Fruit fly (Drosophila melanogaster) whole organism, embryonic: ENCODE measurements around the gene CG33695.

Source experiments
- Bteb2 ChIP-seq: fragments of 200-800 bp; sonication (Bioruptor generic); optimal IDR thresholded peaks from 2 replicates; lab custom pipeline; 2016; ENCODE audit warnings: missing biosample characterization, missing genetic modification characterization
- CG10209 ChIP-seq: fragments of 200-800 bp; sonication (Bioruptor generic); optimal IDR thresholded peaks from 3 replicates; lab custom pipeline; 2017; ENCODE audit warnings: missing biosample characterization, mild to moderate bottlenecking, missing genetic modification characterization, missing genetic modification reagents
- CG10959 ChIP-seq: fragments of 200-800 bp; sonication (Bioruptor generic); IDR thresholded peaks from 2 replicates; pipeline ENCODE4 v1.3.6; 2022; ENCODE audit warnings: missing biosample characterization, missing genetic modification characterization
- CG11504 ChIP-seq: fragments of 200-800 bp; sonication (Bioruptor generic); optimal IDR thresholded peaks from 3 replicates; lab custom pipeline; 2019; ENCODE audit warnings: missing biosample characterization, mild to moderate bottlenecking, missing genetic modification characterization, moderate library complexity
- CG13287 ChIP-seq: fragments of 200-800 bp; sonication (Bioruptor generic); IDR thresholded peaks from 2 replicates; pipeline ENCODE4 v1.3.6; 2022; ENCODE audit warnings: missing biosample characterization, missing genetic modification characterization; ENCODE audit not compliant: partially characterized antibody
- CG13424 ChIP-seq: fragments of 200-800 bp; sonication (Bioruptor generic); optimal IDR thresholded peaks from 2 replicates; lab custom pipeline; 2019; ENCODE audit warnings: missing biosample characterization, mild to moderate bottlenecking, missing genetic modification characterization, moderate library complexity
- CG14667 ChIP-seq: fragments of 200-800 bp; sonication (Bioruptor generic); IDR thresholded peaks from 2 replicates; pipeline ENCODE4 v1.3.6; 2022; ENCODE audit warnings: missing biosample characterization, missing genetic modification characterization
- CG15479 ChIP-seq: fragments of 200-800 bp; sonication (Bioruptor generic); optimal IDR thresholded peaks from 3 replicates; lab custom pipeline; 2019; ENCODE audit warnings: missing biosample characterization, mild to moderate bottlenecking, missing genetic modification characterization, moderate library complexity
- CG15696 ChIP-seq: fragments of 200-800 bp; sonication (Bioruptor generic); optimal IDR thresholded peaks from 2 replicates; lab custom pipeline; 2019; ENCODE audit warnings: missing biosample characterization, mild to moderate bottlenecking, missing genetic modification characterization, moderate library complexity
- CG1602 ChIP-seq: fragments of 200-800 bp; sonication (Bioruptor generic); optimal IDR thresholded peaks from 3 replicates; lab custom pipeline; 2016; ENCODE audit warnings: missing biosample characterization, missing genetic modification characterization
- CG17612 ChIP-seq: fragments of 200-800 bp; sonication (Bioruptor generic); IDR thresholded peaks from 2 replicates; pipeline ENCODE4 v1.3.6; 2022; ENCODE audit warnings: missing biosample characterization, missing genetic modification characterization
- CG18262 ChIP-seq: fragments of 200-800 bp; optimal IDR thresholded peaks from 3 replicates; lab custom pipeline; 2019; ENCODE audit warnings: missing biosample characterization, mild to moderate bottlenecking, missing genetic modification characterization, moderate library complexity
- CG1832 ChIP-seq: fragments of 200-800 bp; sonication (Bioruptor generic); optimal IDR thresholded peaks from 2 replicates; lab custom pipeline; 2017; ENCODE audit warnings: missing biosample characterization, mild to moderate bottlenecking, missing genetic modification characterization, inconsistent platforms
- CG2202 ChIP-seq: fragments of 200-800 bp; sonication (Bioruptor generic); optimal IDR thresholded peaks from 2 replicates; lab custom pipeline; 2018; ENCODE audit warnings: missing biosample characterization, mild to moderate bottlenecking, missing genetic modification characterization
- CG2678 ChIP-seq: fragments of 200-800 bp; sonication (Bioruptor generic); optimal IDR thresholded peaks from 3 replicates; lab custom pipeline; 2019; ENCODE audit warnings: missing biosample characterization, mild to moderate bottlenecking, missing genetic modification characterization, moderate library complexity
- CG2875 ChIP-seq: fragments of 200-800 bp; sonication (Bioruptor generic); optimal IDR thresholded peaks from 2 replicates; lab custom pipeline; 2017; ENCODE audit warnings: missing biosample characterization, mild to moderate bottlenecking, missing genetic modification characterization, missing genetic modification reagents
- CG30403 ChIP-seq: fragments of 200-800 bp; sonication (Bioruptor generic); optimal IDR thresholded peaks from 3 replicates; lab custom pipeline; 2016; ENCODE audit warnings: missing biosample characterization, missing genetic modification characterization
- CG30431 ChIP-seq: fragments of 200-800 bp; sonication (Bioruptor generic); optimal IDR thresholded peaks from 2 replicates; lab custom pipeline; 2017; ENCODE audit warnings: missing biosample characterization, missing genetic modification characterization
- CG32772 ChIP-seq: fragments of 200-800 bp; sonication (Bioruptor generic); IDR thresholded peaks from 2 replicates; pipeline ENCODE4 v1.3.6; 2022; ENCODE audit warnings: missing biosample characterization, missing genetic modification characterization
- CG3726 ChIP-seq: fragments of 200-800 bp; sonication (Bioruptor generic); IDR thresholded peaks from 3 replicates; pipeline ENCODE4, ENCODE4 v1.3.6; 2022; ENCODE audit warnings: missing biosample characterization, missing genetic modification characterization
- CG4707 ChIP-seq: fragments of 200-800 bp; sonication (Bioruptor generic); optimal IDR thresholded peaks from 2 replicates; lab custom pipeline; 2018; ENCODE audit warnings: missing biosample characterization, mild to moderate bottlenecking, missing genetic modification characterization, moderate library complexity
- CG7745 ChIP-seq: fragments of 200-800 bp; sonication (Bioruptor generic); optimal IDR thresholded peaks from 2 replicates; lab custom pipeline; 2018; ENCODE audit warnings: missing biosample characterization, mild to moderate bottlenecking, missing genetic modification characterization, moderate library complexity
- CG8924 ChIP-seq: fragments of 200-800 bp; optimal IDR thresholded peaks from 3 replicates; lab custom pipeline; 2019; ENCODE audit warnings: missing biosample characterization, mild to moderate bottlenecking, missing genetic modification characterization, moderate library complexity
- ERR ChIP-seq: fragments of 200-800 bp; sonication (Bioruptor generic); optimal IDR thresholded peaks from 2 replicates; lab custom pipeline; 2016; ENCODE audit warnings: missing biosample characterization, missing genetic modification characterization
- Gug ChIP-seq: fragments of 200-800 bp; sonication (Bioruptor generic); IDR thresholded peaks from 4 replicates; pipeline ENCODE4 v1.3.6; 2022; ENCODE audit warnings: missing biosample characterization, missing genetic modification characterization
- Med ChIP-seq: fragments of 200-800 bp; sonication (Bioruptor generic); peaks from one replicate; lab custom pipeline; 2016; ENCODE audit warnings: missing biosample characterization, missing genetic modification characterization, mild to moderate bottlenecking, inconsistent platforms, moderate library complexity
- Xrp1 ChIP-seq: fragments of 200-800 bp; sonication (Bioruptor generic); IDR thresholded peaks from 2 replicates; pipeline ENCODE4 v1.3.6; 2022; ENCODE audit warnings: missing biosample characterization, missing genetic modification characterization
- ac ChIP-seq: fragments of 200-800 bp; sonication (Bioruptor generic); optimal IDR thresholded peaks from 3 replicates; lab custom pipeline; 2017; ENCODE audit warnings: missing biosample characterization, mild to moderate bottlenecking, missing genetic modification characterization
- cato ChIP-seq: fragments of 200-800 bp; sonication (Bioruptor generic); optimal IDR thresholded peaks from 2 replicates; lab custom pipeline; 2016; ENCODE audit warnings: missing biosample characterization, missing genetic modification characterization, borderline replicate concordance
- chm ChIP-seq: fragments of 200-800 bp; sonication (Bioruptor generic); IDR thresholded peaks from 2 replicates; pipeline ENCODE4 v1.3.6; 2022; ENCODE audit warnings: missing biosample characterization, missing genetic modification characterization
- chn ChIP-seq: fragments of 200-800 bp; sonication (Bioruptor generic); optimal IDR thresholded peaks from 2 replicates; lab custom pipeline; 2016; ENCODE audit warnings: missing biosample characterization, missing genetic modification characterization
- corto ChIP-seq: fragments of 200-800 bp; sonication (Bioruptor generic); optimal IDR thresholded peaks from 2 replicates; lab custom pipeline; 2016; ENCODE audit warnings: missing biosample characterization, mild to moderate bottlenecking, missing genetic modification characterization, moderate library complexity
- dati ChIP-seq: fragments of 200-800 bp; sonication (Bioruptor generic); IDR thresholded peaks from 2 replicates; pipeline ENCODE4 v1.3.6; 2022; ENCODE audit warnings: missing biosample characterization, missing genetic modification characterization
- eve ChIP-seq, 2 experiments: fragments of >200 bp; optimal IDR thresholded peaks; 2 replicates each; lab custom pipeline; 2017; ENCODE audit warnings: missing biosample characterization in 2 of 2, missing genetic modification characterization in 2 of 2
- gt ChIP-seq: fragments of 200-800 bp; sonication (Bioruptor generic); IDR thresholded peaks from 2 replicates; pipeline ENCODE4 v1.3.6; 2022; ENCODE audit warnings: missing biosample characterization, missing genetic modification characterization
- jigr1 ChIP-seq: fragments of 200-800 bp; sonication (Bioruptor generic); IDR thresholded peaks from 3 replicates; pipeline ENCODE4 v1.3.6; 2022; ENCODE audit warnings: missing biosample characterization, missing genetic modification characterization
- ken ChIP-seq: fragments of 200-800 bp; sonication (Bioruptor generic); IDR thresholded peaks from 3 replicates; pipeline ENCODE4 v1.3.6; 2022; ENCODE audit warnings: missing biosample characterization, missing genetic modification characterization
- lov ChIP-seq, 2 experiments: fragments of 200-800 bp in 1 of 2; fragments of >200 bp in 1 of 2; sonication (Bioruptor generic) in 1 of 2; IDR thresholded peaks in 1 of 2; optimal IDR thresholded peaks in 1 of 2; 2 replicates in 1 of 2; 3 replicates in 1 of 2; pipeline versions ENCODE4 v1.3.6 to Lab custom; 2017 to 2022; ENCODE audit warnings: missing biosample characterization in 1 of 2, missing genetic modification characterization in 1 of 2
- onecut ChIP-seq: fragments of 200-800 bp; sonication (Bioruptor generic); IDR thresholded peaks from 2 replicates; pipeline ENCODE4 v1.3.6; 2022; ENCODE audit warnings: missing biosample characterization, missing genetic modification characterization
- p53 ChIP-seq: fragments of 200-800 bp; sonication (Bioruptor generic); optimal IDR thresholded peaks from 2 replicates; lab custom pipeline; 2016; ENCODE audit warnings: missing biosample characterization, missing genetic modification characterization
- pan ChIP-seq, 4 experiments: fragments of >200 bp in 3 of 4; fragments of 200-800 bp in 1 of 4; sonication (Bioruptor generic) in 1 of 4; optimal IDR thresholded peaks in 3 of 4; IDR thresholded peaks in 1 of 4; 2 replicates each; pipeline versions ENCODE4 v1.3.6 to Lab custom; 2017 to 2022; ENCODE audit warnings: missing biosample characterization in 2 of 4, missing genetic modification characterization in 2 of 4, mixed read lengths in 1 of 4
- prd ChIP-seq, 3 experiments: fragments of >200 bp in 2 of 3; fragments of 200-800 bp in 1 of 3; sonication (Bioruptor generic) in 1 of 3; optimal IDR thresholded peaks in 2 of 3; IDR thresholded peaks in 1 of 3; 2 replicates in 2 of 3; 3 replicates in 1 of 3; pipeline versions ENCODE4 v1.3.6 to Lab custom; 2017 to 2022; ENCODE audit warnings: missing biosample characterization in 1 of 3, missing genetic modification characterization in 1 of 3
- pum ChIP-seq: fragments of 200-800 bp; sonication (Bioruptor generic); optimal IDR thresholded peaks from 2 replicates; lab custom pipeline; 2016; ENCODE audit warnings: missing biosample characterization, missing genetic modification characterization
- row ChIP-seq: fragments of 200-800 bp; sonication (Bioruptor generic); IDR thresholded peaks from 3 replicates; pipeline ENCODE4 v1.3.6; 2022; ENCODE audit warnings: missing biosample characterization, missing genetic modification characterization
- schlank ChIP-seq: fragments of 200-800 bp; sonication (Bioruptor generic); optimal IDR thresholded peaks from 2 replicates; lab custom pipeline; 2018; ENCODE audit warnings: missing biosample characterization, mild to moderate bottlenecking, missing genetic modification characterization
- sens ChIP-seq: fragments of 200-800 bp; sonication (Bioruptor generic); peaks from one replicate; lab custom pipeline; 2016; ENCODE audit warnings: missing biosample characterization, missing genetic modification characterization
- sens-2 ChIP-seq: fragments of 200-800 bp; sonication (Bioruptor generic); IDR thresholded peaks from 2 replicates; pipeline ENCODE4 v1.3.6; 2022; ENCODE audit warnings: missing biosample characterization, missing genetic modification characterization
- vfl ChIP-seq: fragments of 200-800 bp; sonication (Bioruptor generic); optimal IDR thresholded peaks from 2 replicates; lab custom pipeline; 2016; ENCODE audit warnings: missing biosample characterization, missing genetic modification characterization
- vvl ChIP-seq: fragments of 200-800 bp; sonication (Bioruptor generic); IDR thresholded peaks from 2 replicates; pipeline ENCODE4 v1.3.6; 2022; ENCODE audit warnings: missing biosample characterization, missing genetic modification characterization
- zfh1 ChIP-seq: fragments of 200-800 bp; sonication (Bioruptor generic); IDR thresholded peaks from 3 replicates; pipeline ENCODE4 v1.3.6; 2022; ENCODE audit warnings: missing biosample characterization, missing genetic modification characterization

CG33695 gene

DNA sequence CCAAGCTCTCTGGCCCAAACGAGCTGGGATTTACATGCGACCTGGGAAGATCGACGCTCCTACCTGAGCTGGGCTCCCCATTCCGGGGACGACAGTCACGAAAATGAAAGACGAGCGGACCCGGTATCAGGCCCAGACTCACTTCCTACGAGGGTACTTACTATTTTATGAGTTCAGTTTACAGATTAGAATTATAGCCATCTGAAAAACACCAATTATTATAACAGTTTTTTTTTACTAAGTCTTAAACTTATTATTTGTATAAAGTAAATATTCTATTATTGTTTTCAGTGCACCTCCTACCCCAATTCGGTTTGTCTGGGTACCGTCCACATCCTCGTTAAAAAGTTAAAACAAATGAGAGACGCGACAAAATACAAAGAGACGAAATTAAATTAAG lies 48.6 kb downstream of the CG33695 start (continued):
- TF ChIP-seq CG15696 (tag; lab: Kevin White, UChicago), result peak; percentile 69
- peak; percentile 65; the same call in 2 of the 3 replicates for TF ChIP-seq zfh1 (GFP tag; lab: Robert Waterston, UW)
- peak; percentile 28 for TF ChIP-seq CG11504 (tag; lab: Kevin White, UChicago)
- no peak for TF ChIP-seq CG2202 (tag; lab: Kevin White, UChicago)
- TF ChIP-seq pan (optimal IDR thresholded peaks at IDR 0.05; lab: Kevin White, UChicago), result no peak
- no peak for TF ChIP-seq pan (GFP tag; optimal IDR thresholded peaks at IDR 0.05 in 1 of 2, IDR thresholded peaks at IDR 0.05 in 1 of 2)
- TF ChIP-seq pum, result peak; percentile 1
- TF ChIP-seq sens-2 (GFP tag; lab: Robert Waterston, UW), result peak; percentile 23; the same call in 1 of the 2 replicates
- no peak for TF ChIP-seq CG30403
- no peak for TF ChIP-seq prd (optimal IDR thresholded peaks at IDR 0.05; lab: Kevin White, UChicago)
- TF ChIP-seq prd (GFP tag; IDR thresholded peaks at IDR 0.05; lab: Robert Waterston, UW), result peak; percentile 69; the same call in 2 of the 3 replicates
- TF ChIP-seq vvl (GFP tag; lab: Robert Waterston, UW), result 0 out of 2 replicates have a peak, but pooled peaks have one; percentile 30
- TF ChIP-seq corto (GFP tag; lab: Kevin White, UChicago), result no peak
- no peak for TF ChIP-seq lov (optimal IDR thresholded peaks at IDR 0.05; lab: Kevin White, UChicago)
- peak; percentile 37; the same call in 1 of the 3 replicates for TF ChIP-seq lov (GFP tag; IDR thresholded peaks at IDR 0.05; lab: Robert Waterston, UW)
- TF ChIP-seq sens, result peak; percentile 94
- TF ChIP-seq CG10959 (GFP tag; lab: Robert Waterston, UW), result peak; percentile 62
- no peak for TF ChIP-seq ken (GFP tag; lab: Robert Waterston, UW)
- TF ChIP-seq CG1602 (GFP tag; lab: Kevin White, UChicago), result no peak
- peak in 1 of 2 experiments; percentile 10 for TF ChIP-seq eve (GFP tag; optimal IDR thresholded peaks at IDR 0.05; lab: Kevin White, UChicago)
- TF ChIP-seq CG17612 (GFP tag; lab: Robert Waterston, UW), result no peak
- TF ChIP-seq CG8924 (tag; lab: Kevin White, UChicago), result no peak
- no peak for TF ChIP-seq row (GFP tag; lab: Robert Waterston, UW)
- TF ChIP-seq CG32772 (GFP tag; lab: Robert Waterston, UW), result peak; percentile 38; the same call in 1 of the 2 replicates
- TF ChIP-seq CG2678, result peak; percentile 4
- TF ChIP-seq vfl (GFP tag; lab: Kevin White, UChicago), result no peak
- TF ChIP-seq CG10209 (GFP tag; lab: Kevin White, UChicago), result no peak
- TF ChIP-seq Xrp1 (GFP tag; lab: Robert Waterston, UW), result peak; percentile 79
- TF ChIP-seq onecut (GFP tag; lab: Robert Waterston, UW), result peak; percentile 23; the same call in 1 of the 2 replicates
- TF ChIP-seq Gug (GFP tag; lab: Robert Waterston, UW), result no peak
- TF ChIP-seq CG14667 (GFP tag; lab: Robert Waterston, UW), result peak; percentile 25; the same call in 1 of the 2 replicates
- TF ChIP-seq cato (GFP tag; lab: Kevin White, UChicago), result no peak
- no peak for TF ChIP-seq jigr1 (GFP tag; lab: Robert Waterston, UW)
- no peak for TF ChIP-seq chn (GFP tag; lab: Kevin White, UChicago)
- TF ChIP-seq chm, result no peak
- peak; percentile 24 for TF ChIP-seq Med (GFP tag; lab: Kevin White, UChicago)
- no peak for TF ChIP-seq CG3726 (GFP tag; lab: Robert Waterston, UW)
- no peak for TF ChIP-seq CG30431
- no peak for TF ChIP-seq CG13424 (tag; lab: Kevin White, UChicago)
- TF ChIP-seq ac, result no peak
- no peak for TF ChIP-seq CG1832 (GFP tag; lab: Kevin White, UChicago)
- no peak for TF ChIP-seq Bteb2
- no peak for TF ChIP-seq p53 (GFP tag; lab: Kevin White, UChicago)
- TF ChIP-seq CG4707, result no peak
- no peak for TF ChIP-seq schlank
- no peak for TF ChIP-seq CG15479 (GFP tag; lab: Kevin White, UChicago)
- TF ChIP-seq CG7745 (tag; lab: Kevin White, UChicago), result no peak
- no peak for TF ChIP-seq CG2875 (GFP tag; lab: Kevin White, UChicago)
- no peak for TF ChIP-seq ERR (GFP tag; lab: Kevin White, UChicago)
- no peak for TF ChIP-seq gt (GFP tag; lab: Robert Waterston, UW)
- no peak for TF ChIP-seq CG13287 (GFP tag; lab: Robert Waterston, UW)
- TF ChIP-seq dati, result no peak
- TF ChIP-seq CG18262 (tag; lab: Kevin White, UChicago), result peak; percentile 65
